Fruit fly (Drosophila melanogaster): ENCODE results near the gene CG4836.

CG4836 gene

DNA sequence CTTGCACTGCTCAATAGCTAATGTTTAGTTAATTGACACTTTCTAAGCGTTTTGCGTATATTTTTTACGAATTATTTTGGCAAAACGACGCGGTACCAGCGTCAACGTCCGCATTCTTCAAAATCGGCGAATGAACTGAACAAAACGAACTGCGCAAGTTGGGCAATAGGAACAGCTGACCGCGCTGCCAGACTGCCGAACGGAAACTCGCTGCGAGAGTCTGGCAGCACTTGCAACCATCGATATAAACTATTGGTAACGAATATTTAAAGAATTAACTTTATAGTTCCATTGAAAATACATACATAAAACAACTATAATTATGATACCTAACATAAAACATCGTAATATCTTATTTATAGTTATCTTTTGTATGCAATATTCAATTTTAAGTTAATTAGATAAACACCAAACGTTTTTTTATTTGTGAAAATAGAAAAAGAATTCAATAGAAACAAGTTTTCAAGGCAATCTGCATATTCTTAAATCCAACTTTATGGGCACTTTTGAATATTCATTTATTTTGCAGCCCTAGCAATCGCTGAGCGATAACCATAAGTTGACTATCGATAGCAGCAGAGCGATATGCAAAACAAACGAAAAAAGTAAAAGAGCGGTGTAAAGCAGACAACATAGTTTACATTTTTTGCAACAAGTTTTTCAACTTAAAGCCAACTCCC is 5.2 kb upstream of the CG4836 start, which contains the start of the genes Hs6st and MED25 (continued):
- TF ChIP-seq CG7745 (tag; optimal IDR thresholded peaks at IDR 0.05) (no peak), Tbp (GFP tag; optimal IDR thresholded peaks at IDR 0.05) (no peak), pita (GFP tag; optimal IDR thresholded peaks at IDR 0.05) (no peak), Blimp-1 (GFP tag; optimal IDR thresholded peaks at IDR 0.05) (peak; percentile 69), Rfx (GFP tag; IDR thresholded peaks at IDR 0.05) (peak; percentile 26), Hmx (GFP tag; optimal IDR thresholded peaks at IDR 0.05) (no peak), CG1603 (tag; optimal IDR thresholded peaks at IDR 0.05) (no peak), CG13424 (tag; optimal IDR thresholded peaks at IDR 0.05) (no peak), CrebB (tag; optimal IDR thresholded peaks at IDR 0.05) (peak; percentile 39), nmo (GFP tag; optimal IDR thresholded peaks at IDR 0.05) (peak; percentile 55), crp (GFP tag; optimal IDR thresholded peaks at IDR 0.05) (peak; percentile 80 to 96), HLHmδ (GFP tag; optimal IDR thresholded peaks at IDR 0.05) (no peak), Xbp1 (GFP tag; optimal IDR thresholded peaks at IDR 0.05) (peak; percentile 19), CG10654 (GFP tag; optimal IDR thresholded peaks at IDR 0.05) (peak; percentile 49), YL-1 (GFP tag; optimal IDR thresholded peaks at IDR 0.05) (peak; percentile 60), Hr51 (GFP tag; optimal IDR thresholded peaks at IDR 0.05) (no peak), lilli (GFP tag; optimal IDR thresholded peaks at IDR 0.05) (peak; percentile 35), Sox102F (GFP tag; optimal IDR thresholded peaks at IDR 0.05) (peak; percentile 11), CG17568 (GFP tag; optimal IDR thresholded peaks at IDR 0.05) (no peak), CG7928 (GFP tag; optimal IDR thresholded peaks at IDR 0.05) (peak; percentile 93), mld (GFP tag; IDR thresholded peaks at IDR 0.05; ENCODE audit: partially characterized antibody) (peak; percentile 50; the same call in 1 of the 3 replicates), klu (GFP tag; IDR thresholded peaks at IDR 0.05) (no peak), Lhr (GFP tag; optimal IDR thresholded peaks at IDR 0.05) (peak; percentile 45), fd96Cb (tag; optimal IDR thresholded peaks at IDR 0.05) (peak; percentile 53), CG10543 (GFP tag; optimal IDR thresholded peaks at IDR 0.05) (peak; percentile 77), D (optimal IDR thresholded peaks at IDR 0.05) (no peak), D (GFP tag; optimal IDR thresholded peaks at IDR 0.05) (peak; percentile 19), Bgb (GFP tag; IDR thresholded peaks at IDR 0.05; ENCODE audit: partially characterized antibody) (peak; percentile 61), CG13296 (GFP tag; optimal IDR thresholded peaks at IDR 0.05) (peak; percentile 67), CG17612 (GFP tag; IDR thresholded peaks at IDR 0.05) (no peak), croc (GFP tag; conservative IDR thresholded peaks at IDR 0.05) (no peak), CG17829 (tag; optimal IDR thresholded peaks at IDR 0.05) (peak; percentile 43), h (optimal IDR thresholded peaks at IDR 0.05) (no peak), CG3163 (GFP tag; optimal IDR thresholded peaks at IDR 0.05) (no peak), CG10979 (tag; optimal IDR thresholded peaks at IDR 0.05) (peak; percentile 61), Hr78 (GFP tag; optimal IDR thresholded peaks at IDR 0.05) (peak in 1 of 2 experiments; percentile 15), disco-r (GFP tag; optimal IDR thresholded peaks at IDR 0.05) (no peak), esg (GFP tag; conservative IDR thresholded peaks at IDR 0.05) (no peak), CG32532 (GFP tag; IDR thresholded peaks at IDR 0.05) (peak; percentile 41; the same call in 1 of the 2 replicates), CG7556 (GFP tag; optimal IDR thresholded peaks at IDR 0.05) (peak; percentile 11), Abd-B (GFP tag; optimal IDR thresholded peaks at IDR 0.05) (peak; percentile 41), CG15479 (GFP tag; optimal IDR thresholded peaks at IDR 0.05) (peak; percentile 69), sim (GFP tag; IDR thresholded peaks at IDR 0.05) (0 out of 2 replicates have a peak, but pooled peaks have one; percentile 24), ara (GFP tag; IDR thresholded peaks at IDR 0.05) (0 out of 2 replicates have a peak, but pooled peaks have one; percentile 10), kni (GFP tag; optimal IDR thresholded peaks at IDR 0.05) (peak; percentile 50), ken (GFP tag; IDR thresholded peaks at IDR 0.05) (no peak), CG7839 (tag; optimal IDR thresholded peaks at IDR 0.05) (peak; percentile 50), Hr3 (GFP tag; optimal IDR thresholded peaks at IDR 0.05) (no peak), CG4424 (GFP tag; optimal IDR thresholded peaks at IDR 0.05) (peak; percentile 57)
